Worm (Caenorhabditis elegans) whole organism, L2 larva: Measurements from ENCODE around the gene crn-7.

ENCODE experiments used
- ceh-82 ChIP-seq: fragments of 150-350 bp; optimal IDR thresholded peaks from 2 replicates; lab custom pipeline; 2014; ENCODE audit warnings: missing biosample characterization, missing genetic modification characterization
- elt-1 ChIP-seq: fragments of 150-350 bp; optimal IDR thresholded peaks from 2 replicates; lab custom pipeline; 2014; ENCODE audit warnings: missing biosample characterization, missing genetic modification characterization
- lin-39 ChIP-seq: fragments of 150-350 bp; optimal IDR thresholded peaks from 2 replicates; lab custom pipeline; 2014; ENCODE audit warnings: missing biosample characterization, missing genetic modification reagents, missing genetic modification characterization
- mab-5 ChIP-seq: fragments of 150-350 bp; optimal IDR thresholded peaks from 2 replicates; lab custom pipeline; 2014; ENCODE audit warnings: missing biosample characterization, missing genetic modification characterization
- nhr-25 ChIP-seq: fragments of 150-350 bp; sonication (generic microtip); optimal IDR thresholded peaks from 3 replicates; lab custom pipeline; 2014; ENCODE audit warnings: missing biosample characterization, missing genetic modification characterization
- sma-3 ChIP-seq: sonication (generic microtip); optimal IDR thresholded peaks from 2 replicates; lab custom pipeline; 2016; ENCODE audit warnings: missing genetic modification reagents, missing genetic modification characterization, missing compliant biosample characterization
- ztf-4 ChIP-seq: fragments of 150-350 bp; optimal IDR thresholded peaks from 2 replicates; lab custom pipeline; 2014; ENCODE audit warnings: missing biosample characterization, missing genetic modification characterization

DNA sequence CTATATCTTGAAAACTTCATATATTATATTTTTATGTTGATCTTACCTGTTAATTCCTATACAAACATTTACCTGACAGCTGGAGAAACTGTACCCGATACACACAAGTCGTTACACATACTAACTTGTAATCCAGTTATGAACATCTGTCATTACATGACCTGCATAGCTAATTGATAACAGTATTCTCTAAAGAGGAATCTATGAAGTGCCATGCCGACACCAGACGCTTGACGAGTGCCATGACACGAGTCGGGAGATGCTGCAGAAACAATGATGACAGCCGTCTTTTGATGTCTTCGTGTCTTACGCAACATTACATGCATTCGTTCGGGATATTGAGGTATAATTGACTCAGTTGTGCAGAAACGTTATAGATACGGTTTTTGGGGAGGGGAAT lies 48.2 kb upstream of the crn-7 start:
- TF ChIP-seq ceh-82 (tag; lab: Kevin White, UChicago), result no peak
- no peak for TF ChIP-seq sma-3
- no peak for TF ChIP-seq nhr-25 (tag; lab: Kevin White, UChicago)
- no peak for TF ChIP-seq ztf-4 (tag; lab: Kevin White, UChicago)
- TF ChIP-seq mab-5 (tag; lab: Kevin White, UChicago), result no peak
- no peak for TF ChIP-seq lin-39 (tag; lab: Kevin White, UChicago)
- no peak for TF ChIP-seq elt-1
